Fruit fly (Drosophila melanogaster) whole organism, embryonic: ENCODE data around the gene CG16734.

Experiments used
- B-H2 ChIP-seq: fragments of 200-800 bp; sonication (Bioruptor generic); optimal IDR thresholded peaks from 2 replicates; lab custom pipeline; 2018; ENCODE audit warnings: missing biosample characterization, mild to moderate bottlenecking, missing genetic modification characterization
- CG1024 ChIP-seq: fragments of 200-800 bp; sonication (Bioruptor generic); IDR thresholded peaks from 2 replicates; pipeline ENCODE4 v1.3.6; 2022; ENCODE audit warnings: missing biosample characterization, missing genetic modification characterization
- CG11093 ChIP-seq: fragments of 200-800 bp; sonication (Bioruptor generic); IDR thresholded peaks from 3 replicates; pipeline ENCODE4 v1.3.6; 2022; ENCODE audit warnings: missing biosample characterization, missing genetic modification characterization
- CG14014 ChIP-seq: fragments of 200-800 bp; sonication (Bioruptor generic); IDR thresholded peaks from 2 replicates; pipeline ENCODE4 v1.3.6; 2022; ENCODE audit warnings: missing biosample characterization, missing genetic modification characterization
- CG14667 ChIP-seq: fragments of 200-800 bp; sonication (Bioruptor generic); IDR thresholded peaks from 2 replicates; pipeline ENCODE4 v1.3.6; 2022; ENCODE audit warnings: missing biosample characterization, missing genetic modification characterization
- CG14860 ChIP-seq: fragments of 200-800 bp; sonication (Bioruptor generic); IDR thresholded peaks from 3 replicates; pipeline ENCODE4 v1.3.6; 2022; ENCODE audit warnings: missing biosample characterization, missing genetic modification characterization; ENCODE audit not compliant: partially characterized antibody
- CG1529 ChIP-seq: fragments of 200-800 bp; sonication (Bioruptor generic); optimal IDR thresholded peaks from 3 replicates; lab custom pipeline; 2018; ENCODE audit warnings: missing biosample characterization, missing genetic modification characterization
- CG1647 ChIP-seq: fragments of 200-800 bp; sonication (Bioruptor generic); optimal IDR thresholded peaks from 3 replicates; lab custom pipeline; 2016; ENCODE audit warnings: missing biosample characterization, missing genetic modification characterization
- CG31388 ChIP-seq: fragments of 200-800 bp; sonication (Bioruptor generic); optimal IDR thresholded peaks from 2 replicates; lab custom pipeline; 2016; ENCODE audit warnings: missing biosample characterization, missing genetic modification characterization
- CG31441 ChIP-seq: fragments of 200-800 bp; sonication (Bioruptor generic); IDR thresholded peaks from 2 replicates; pipeline ENCODE4 v1.3.6; 2022; ENCODE audit warnings: missing biosample characterization, missing genetic modification characterization
- CG34422 ChIP-seq: fragments of 200-800 bp; sonication (Bioruptor generic); IDR thresholded peaks from 3 replicates; pipeline ENCODE4 v1.3.6; 2022; ENCODE audit warnings: missing biosample characterization, missing genetic modification characterization
- CG3838 ChIP-seq: fragments of 200-800 bp; sonication (Bioruptor generic); optimal IDR thresholded peaks from 3 replicates; lab custom pipeline; 2016; ENCODE audit warnings: missing biosample characterization, missing genetic modification characterization
- CG6654 ChIP-seq: fragments of 200-800 bp; sonication (Bioruptor generic); optimal IDR thresholded peaks from 2 replicates; lab custom pipeline; 2017; ENCODE audit warnings: missing biosample characterization, mild to moderate bottlenecking, missing genetic modification characterization
- CG6683 ChIP-seq: fragments of 200-800 bp; sonication (Bioruptor generic); optimal IDR thresholded peaks from 2 replicates; lab custom pipeline; 2017; ENCODE audit warnings: missing biosample characterization, mild to moderate bottlenecking, missing genetic modification characterization, missing genetic modification reagents
- CG6791 ChIP-seq: fragments of 200-800 bp; sonication (Bioruptor generic); IDR thresholded peaks from 3 replicates; pipeline ENCODE4 v1.3.6; 2022; ENCODE audit warnings: missing biosample characterization, missing genetic modification characterization; ENCODE audit not compliant: partially characterized antibody
- CG7556 ChIP-seq: fragments of 200-800 bp; sonication (Bioruptor generic); optimal IDR thresholded peaks from 2 replicates; lab custom pipeline; 2017; ENCODE audit warnings: missing biosample characterization, mild to moderate bottlenecking, missing genetic modification characterization
- Chrac-16 ChIP-seq: fragments of 200-800 bp; sonication (Bioruptor generic); optimal IDR thresholded peaks from 3 replicates; lab custom pipeline; 2016; ENCODE audit warnings: missing biosample characterization, missing genetic modification characterization
- D ChIP-seq, 2 experiments: fragments of 200-800 bp in 1 of 2; fragments of >200 bp in 1 of 2; sonication (Bioruptor generic) in 1 of 2; optimal IDR thresholded peaks; 2 replicates in 1 of 2; 3 replicates in 1 of 2; lab custom pipeline; 2017; ENCODE audit warnings: mild to moderate bottlenecking in 1 of 2, missing biosample characterization in 1 of 2, missing genetic modification characterization in 1 of 2, missing genetic modification reagents in 1 of 2
- Drgx ChIP-seq: fragments of 200-800 bp; sonication (Bioruptor generic); IDR thresholded peaks from 2 replicates; pipeline ENCODE4 v1.3.6; 2022; ENCODE audit warnings: missing biosample characterization, missing genetic modification characterization
- ERR ChIP-seq: fragments of 200-800 bp; sonication (Bioruptor generic); optimal IDR thresholded peaks from 2 replicates; lab custom pipeline; 2016; ENCODE audit warnings: missing biosample characterization, missing genetic modification characterization
- Gug ChIP-seq: fragments of 200-800 bp; sonication (Bioruptor generic); IDR thresholded peaks from 4 replicates; pipeline ENCODE4 v1.3.6; 2022; ENCODE audit warnings: missing biosample characterization, missing genetic modification characterization
- HLH3B ChIP-seq: fragments of 200-800 bp; sonication (Bioruptor generic); IDR thresholded peaks from 2 replicates; pipeline ENCODE4 v1.3.6; 2022; ENCODE audit warnings: missing biosample characterization, missing genetic modification characterization
- HLH54F ChIP-seq: fragments of 200-800 bp; sonication (Bioruptor generic); optimal IDR thresholded peaks from 3 replicates; lab custom pipeline; 2016; ENCODE audit warnings: missing biosample characterization, missing genetic modification characterization
- Hmr ChIP-seq: fragments of 200-800 bp; sonication (Bioruptor generic); optimal IDR thresholded peaks from 3 replicates; lab custom pipeline; 2017; ENCODE audit warnings: mild to moderate bottlenecking, missing biosample characterization, missing genetic modification reagents, missing genetic modification characterization
- Kr ChIP-seq: fragments of 200-800 bp; sonication (Bioruptor generic); optimal IDR thresholded peaks from 2 replicates; lab custom pipeline; 2017; ENCODE audit warnings: missing biosample characterization, mild to moderate bottlenecking, missing genetic modification characterization
- Lim3 ChIP-seq: fragments of 200-800 bp; sonication (Bioruptor generic); IDR thresholded peaks from 2 replicates; pipeline ENCODE4 v1.3.6; 2022; ENCODE audit warnings: missing biosample characterization, missing genetic modification characterization
- Mad ChIP-seq: fragments of 200-800 bp; sonication (Bioruptor generic); optimal IDR thresholded peaks from 2 replicates; lab custom pipeline; 2016; ENCODE audit warnings: missing biosample characterization, missing genetic modification characterization
- Mrtf ChIP-seq: fragments of 200-800 bp; sonication (Bioruptor generic); IDR thresholded peaks from 3 replicates; pipeline ENCODE4 v1.3.6; 2022; ENCODE audit warnings: missing biosample characterization, missing genetic modification characterization
- Oaz ChIP-seq: fragments of 200-800 bp; sonication (Bioruptor generic); IDR thresholded peaks from 2 replicates; pipeline ENCODE4 v1.3.6; 2022; ENCODE audit warnings: missing biosample characterization, missing genetic modification characterization
- Ptx1 ChIP-seq: fragments of 200-800 bp; sonication (Bioruptor generic); IDR thresholded peaks from 2 replicates; pipeline ENCODE4 v1.3.6; 2022; ENCODE audit warnings: missing biosample characterization, missing genetic modification characterization
- bbx ChIP-seq: fragments of 200-800 bp; sonication (Bioruptor generic); IDR thresholded peaks from 2 replicates; pipeline ENCODE4 v1.3.6; 2022; ENCODE audit warnings: missing biosample characterization, missing genetic modification characterization; ENCODE audit not compliant: partially characterized antibody
- chif ChIP-seq, 2 experiments: fragments of 200-800 bp; sonication (Bioruptor generic); optimal IDR thresholded peaks; 3 replicates each; lab custom pipeline; 2016; ENCODE audit warnings: missing biosample characterization in 2 of 2, missing genetic modification characterization in 2 of 2
- chm ChIP-seq: fragments of 200-800 bp; sonication (Bioruptor generic); IDR thresholded peaks from 2 replicates; pipeline ENCODE4 v1.3.6; 2022; ENCODE audit warnings: missing biosample characterization, missing genetic modification characterization
- en ChIP-seq: fragments of 200-800 bp; sonication (Bioruptor generic); optimal IDR thresholded peaks from 2 replicates; lab custom pipeline; 2016; ENCODE audit warnings: missing biosample characterization, missing genetic modification characterization
- fru ChIP-seq: fragments of >200 bp; optimal IDR thresholded peaks from 2 replicates; lab custom pipeline; 2017
- fu2 ChIP-seq: fragments of 200-800 bp; sonication (Bioruptor generic); optimal IDR thresholded peaks from 2 replicates; lab custom pipeline; 2016; ENCODE audit warnings: missing biosample characterization, missing genetic modification characterization
- klu ChIP-seq: fragments of 200-800 bp; sonication (Bioruptor generic); IDR thresholded peaks from 2 replicates; pipeline ENCODE4 v1.3.6; 2022; ENCODE audit warnings: missing biosample characterization, missing genetic modification characterization
- luna ChIP-seq: fragments of 200-800 bp; sonication (Bioruptor generic); optimal IDR thresholded peaks from 2 replicates; lab custom pipeline; 2016; ENCODE audit warnings: missing biosample characterization, missing genetic modification characterization
- onecut ChIP-seq: fragments of 200-800 bp; sonication (Bioruptor generic); IDR thresholded peaks from 2 replicates; pipeline ENCODE4 v1.3.6; 2022; ENCODE audit warnings: missing biosample characterization, missing genetic modification characterization
- org-1 ChIP-seq: fragments of 200-800 bp; sonication (Bioruptor generic); optimal IDR thresholded peaks from 2 replicates; lab custom pipeline; 2017; ENCODE audit warnings: missing biosample characterization, missing genetic modification characterization
- pfk ChIP-seq: fragments of 200-800 bp; sonication (Bioruptor generic); optimal IDR thresholded peaks from 2 replicates; lab custom pipeline; 2018; ENCODE audit warnings: missing biosample characterization, mild to moderate bottlenecking, missing genetic modification characterization, moderate library complexity
- phol ChIP-seq: fragments of 200-800 bp; sonication (Bioruptor generic); optimal IDR thresholded peaks from 3 replicates; lab custom pipeline; 2018; ENCODE audit warnings: missing biosample characterization, mild to moderate bottlenecking, missing genetic modification characterization, moderate library complexity
- ranshi ChIP-seq: fragments of 200-800 bp; sonication (Bioruptor generic); IDR thresholded peaks from 2 replicates; pipeline ENCODE4 v1.3.6; 2022; ENCODE audit warnings: missing biosample characterization, missing genetic modification characterization
- salm ChIP-seq: fragments of 200-800 bp; sonication (Bioruptor generic); optimal IDR thresholded peaks from 2 replicates; lab custom pipeline; 2018; ENCODE audit warnings: missing biosample characterization, mild to moderate bottlenecking, missing genetic modification characterization
- sens ChIP-seq: fragments of 200-800 bp; sonication (Bioruptor generic); peaks from one replicate; lab custom pipeline; 2016; ENCODE audit warnings: missing biosample characterization, missing genetic modification characterization
- seq ChIP-seq: fragments of 200-800 bp; sonication (Bioruptor generic); IDR thresholded peaks from 2 replicates; pipeline ENCODE4 v1.3.6; 2022; ENCODE audit warnings: missing biosample characterization, missing genetic modification characterization
- sqz ChIP-seq: fragments of 200-800 bp; sonication (Bioruptor generic); optimal IDR thresholded peaks from 3 replicates; lab custom pipeline; 2018; ENCODE audit warnings: missing biosample characterization, mild to moderate bottlenecking, missing genetic modification characterization
- trh ChIP-seq: fragments of 200-800 bp; sonication (Bioruptor generic); optimal IDR thresholded peaks from 2 replicates; lab custom pipeline; 2016; ENCODE audit warnings: missing biosample characterization, missing genetic modification characterization
- tup ChIP-seq: fragments of 200-800 bp; sonication (Bioruptor generic); optimal IDR thresholded peaks from 2 replicates; lab custom pipeline; 2016; ENCODE audit warnings: missing biosample characterization, mild to moderate bottlenecking, missing genetic modification characterization, moderate library complexity
- vvl ChIP-seq: fragments of 200-800 bp; sonication (Bioruptor generic); IDR thresholded peaks from 2 replicates; pipeline ENCODE4 v1.3.6; 2022; ENCODE audit warnings: missing biosample characterization, missing genetic modification characterization
- wdn ChIP-seq: fragments of 200-800 bp; sonication (Bioruptor generic); IDR thresholded peaks from 2 replicates; pipeline ENCODE4 v1.3.6; 2022; ENCODE audit warnings: missing biosample characterization, missing genetic modification characterization
- zfh1 ChIP-seq: fragments of 200-800 bp; sonication (Bioruptor generic); IDR thresholded peaks from 3 replicates; pipeline ENCODE4 v1.3.6; 2022; ENCODE audit warnings: missing biosample characterization, missing genetic modification characterization

Gene CG16734

dm6 chr3R:9260421-9260973 is 5.6 kb downstream of the CG16734 start, which contains the start of gene ATP6AP2:
Gene ATP6AP2, plus strand, starts transcription at chr3R:9260638.
- TF ChIP-seq D (optimal IDR thresholded peaks at IDR 0.05; lab: Kevin White, UChicago): no peak
- no peak for TF ChIP-seq D (GFP tag; optimal IDR thresholded peaks at IDR 0.05; lab: Kevin White, UChicago)
- peak; percentile 44 for TF ChIP-seq Chrac-16 (GFP tag; lab: Kevin White, UChicago)
- TF ChIP-seq CG1529 (GFP tag; lab: Kevin White, UChicago): no peak
- TF ChIP-seq org-1 (GFP tag; lab: Kevin White, UChicago): no peak
- peak; percentile 41 for TF ChIP-seq pfk
- no peak for TF ChIP-seq fu2 (GFP tag; lab: Kevin White, UChicago)
- peak; percentile 47; the same call in 1 of the 2 replicates for TF ChIP-seq Ptx1 (GFP tag; lab: Robert Waterston, UW)
- TF ChIP-seq Drgx (GFP tag; lab: Robert Waterston, UW): no peak; the same call in none of the 2 replicates
- peak; percentile 88 for TF ChIP-seq bbx (GFP tag; lab: Robert Waterston, UW)
- TF ChIP-seq Lim3 (GFP tag; lab: Robert Waterston, UW): no peak
- TF ChIP-seq chm (GFP tag; lab: Robert Waterston, UW): no peak
- peak; percentile 53; the same call in 1 of the 2 replicates for TF ChIP-seq CG14014
- TF ChIP-seq B-H2 (GFP tag; lab: Kevin White, UChicago): peak; percentile 83
- TF ChIP-seq Mrtf (GFP tag; lab: Robert Waterston, UW): peak; percentile 8; the same call in 1 of the 3 replicates
- TF ChIP-seq CG14860 (GFP tag; lab: Robert Waterston, UW): peak; percentile 76; the same call in 2 of the 3 replicates
- TF ChIP-seq klu (GFP tag; lab: Robert Waterston, UW): no peak
- peak; percentile 71 for TF ChIP-seq Hmr (GFP tag; lab: Kevin White, UChicago)
- no peak for TF ChIP-seq tup (GFP tag; lab: Kevin White, UChicago)
- peak; percentile 66 for TF ChIP-seq sens (GFP tag; lab: Kevin White, UChicago)
- no peak for TF ChIP-seq ERR (GFP tag; lab: Kevin White, UChicago)
- TF ChIP-seq HLH54F (GFP tag; lab: Kevin White, UChicago): peak; percentile 25
- no peak for TF ChIP-seq CG14667 (GFP tag; lab: Robert Waterston, UW)
- no peak for TF ChIP-seq chif (GFP tag; optimal IDR thresholded peaks at IDR 0.05; lab: Kevin White, UChicago)
- no peak for TF ChIP-seq trh (GFP tag; lab: Kevin White, UChicago)
- TF ChIP-seq CG31388 (GFP tag; lab: Kevin White, UChicago): no peak
- no peak for TF ChIP-seq sqz (GFP tag; lab: Kevin White, UChicago)
- peak; percentile 69 for TF ChIP-seq phol (tag; lab: Kevin White, UChicago)
- no peak for TF ChIP-seq CG6654
- TF ChIP-seq en (GFP tag; lab: Kevin White, UChicago): no peak
- no peak for TF ChIP-seq CG11093 (GFP tag; lab: Robert Waterston, UW)
- TF ChIP-seq CG3838: no peak
- TF ChIP-seq ranshi: no peak
- TF ChIP-seq zfh1 (GFP tag; lab: Robert Waterston, UW): no peak
- TF ChIP-seq CG1647 (GFP tag; lab: Kevin White, UChicago): peak; percentile 10
- peak; percentile 50 for TF ChIP-seq salm (tag; lab: Kevin White, UChicago)
- no peak for TF ChIP-seq seq (GFP tag; lab: Robert Waterston, UW)
- peak; percentile 41; the same call in 1 of the 3 replicates for TF ChIP-seq CG34422 (GFP tag; lab: Robert Waterston, UW)
- no peak for TF ChIP-seq CG6683 (GFP tag; lab: Kevin White, UChicago)
- peak; percentile 28; the same call in 1 of the 2 replicates for TF ChIP-seq HLH3B (GFP tag; lab: Robert Waterston, UW)
- TF ChIP-seq CG7556 (GFP tag; lab: Kevin White, UChicago): peak; percentile 33
- no peak for TF ChIP-seq wdn (GFP tag; lab: Robert Waterston, UW)
- TF ChIP-seq luna: no peak
- TF ChIP-seq CG31441 (GFP tag; lab: Robert Waterston, UW): no peak; the same call in 1 of the 2 replicates
- no peak for TF ChIP-seq Gug (GFP tag; lab: Robert Waterston, UW)
- TF ChIP-seq Kr (GFP tag; lab: Kevin White, UChicago): no peak
- TF ChIP-seq CG6791 (GFP tag; lab: Robert Waterston, UW): peak; percentile 79
- TF ChIP-seq Mad (GFP tag; lab: Kevin White, UChicago): peak; percentile 36
- no peak for TF ChIP-seq CG1024 (GFP tag; lab: Robert Waterston, UW)
- TF ChIP-seq vvl (GFP tag; lab: Robert Waterston, UW): peak; percentile 77
- TF ChIP-seq onecut (GFP tag; lab: Robert Waterston, UW): peak; percentile 51
- TF ChIP-seq fru (lab: Kevin White, UChicago): no peak
- TF ChIP-seq Oaz: no peak
